Worm (Caenorhabditis elegans): ENCODE data around the gene C01G6.4.

Gene C01G6.4

DNA sequence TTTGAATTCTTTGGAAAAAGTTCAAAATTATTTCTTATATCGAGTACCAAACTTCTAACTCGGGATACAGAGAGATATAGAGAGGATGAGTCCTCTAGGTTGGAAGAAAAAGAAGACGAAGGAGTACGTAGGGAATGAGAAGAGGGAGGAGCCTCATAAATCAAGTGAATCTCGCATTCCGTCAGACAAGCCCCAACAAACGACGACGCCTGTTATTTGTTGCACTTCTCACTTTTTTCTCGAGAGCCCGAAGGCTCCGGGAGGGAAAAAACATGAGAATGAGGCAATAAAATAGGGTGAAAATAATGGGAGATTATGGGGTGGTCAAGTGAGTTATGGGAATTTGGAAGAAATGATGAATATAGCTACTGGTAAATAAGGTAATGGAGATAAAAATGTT is 26.8 kb upstream of the C01G6.4 start:
- TF ChIP-seq lsl-1 (GFP tag; optimal IDR thresholded peaks at IDR 0.05): no peak
- TF ChIP-seq B0035.1 (tag; optimal IDR thresholded peaks at IDR 0.05): no peak
- no peak for TF ChIP-seq F52B5.7 (tag; optimal IDR thresholded peaks at IDR 0.05)
- no peak for TF ChIP-seq mcd-1 (GFP tag; IDR thresholded peaks at IDR 0.05)
- no peak for TF ChIP-seq nhr-120 (GFP tag; IDR thresholded peaks at IDR 0.05)
- TF ChIP-seq pbrm-1 (GFP tag; IDR thresholded peaks at IDR 0.05): no peak
- TF ChIP-seq attf-5 (GFP tag; optimal IDR thresholded peaks at IDR 0.05): no peak
- no peak for TF ChIP-seq lin-26 (GFP tag; IDR thresholded peaks at IDR 0.05)
- no peak for TF ChIP-seq dpl-1 (GFP tag; optimal IDR thresholded peaks at IDR 0.05)

DNA sequence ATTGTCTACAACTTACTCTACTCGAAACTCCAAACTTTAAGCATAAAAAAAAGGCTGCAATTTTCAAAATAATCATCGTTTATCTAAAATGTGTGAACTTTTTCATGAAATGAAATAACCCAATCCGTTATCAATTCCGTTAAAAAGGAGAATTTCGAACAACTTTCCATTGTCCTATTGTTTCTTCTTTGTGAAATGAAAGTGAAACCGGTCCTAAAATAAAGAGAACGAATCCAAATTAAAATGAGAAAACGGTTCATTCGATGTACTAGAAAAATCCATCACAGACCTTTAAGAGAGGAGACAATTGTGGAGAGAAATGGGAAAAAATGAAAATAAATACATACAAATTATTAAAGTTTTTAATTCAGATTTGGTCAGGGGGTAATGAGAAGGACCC is 22.8 kb upstream of the C01G6.4 start, which contains the start of gene C01G6.9:
Gene C01G6.9, minus strand, starts transcription at position 141 of the 400 bp plus-strand sequence.
- TF ChIP-seq pbrm-1 (GFP tag; IDR thresholded peaks at IDR 0.05) (no peak), F52B5.7 (tag; optimal IDR thresholded peaks at IDR 0.05) (no peak), sptf-2 (GFP tag; optimal IDR thresholded peaks at IDR 0.05) (no peak), ceh-91 (GFP tag; IDR thresholded peaks at IDR 0.05) (no peak), mxl-1 (tag; optimal IDR thresholded peaks at IDR 0.05) (no peak), F57A8.1 (GFP tag; optimal IDR thresholded peaks at IDR 0.05) (no peak), ztf-22 (GFP tag; optimal IDR thresholded peaks at IDR 0.05) (no peak), mcd-1 (GFP tag; IDR thresholded peaks at IDR 0.05) (no peak), cebp-2 (GFP tag; IDR thresholded peaks at IDR 0.05) (no peak), ceh-58 (GFP tag; IDR thresholded peaks at IDR 0.05) (no peak), C17E4.6 (GFP tag; IDR thresholded peaks at IDR 0.05) (no peak)

DNA sequence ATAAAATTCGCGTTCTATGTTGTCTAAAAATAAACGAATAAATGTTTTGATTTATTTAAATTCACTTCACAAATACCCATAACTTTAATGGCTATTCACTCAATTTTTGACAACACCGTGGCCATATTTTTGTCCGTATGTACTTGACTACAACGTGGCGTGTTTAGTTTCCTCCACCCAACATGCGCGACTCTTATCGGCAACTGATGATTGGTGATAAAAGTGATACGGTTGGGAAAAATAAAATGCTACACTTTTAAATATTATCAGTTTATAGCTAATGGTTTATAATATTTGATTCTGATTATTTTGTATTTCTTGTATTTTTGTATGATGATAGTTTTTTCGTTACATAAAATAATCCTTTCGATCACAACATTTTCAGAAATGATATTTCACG is 18.8 kb upstream of the C01G6.4 start, which contains the start of gene acs-7:
Gene acs-7, plus strand, starts transcription at position 386 of the 400 bp plus-strand sequence.
- TF ChIP-seq let-607 (tag; optimal IDR thresholded peaks at IDR 0.05) (peak in 1 of 2 experiments; percentile 26), ceh-27 (GFP tag; optimal IDR thresholded peaks at IDR 0.05) (no peak), nhr-80 (tag; optimal IDR thresholded peaks at IDR 0.05) (peak; percentile 86), F33H1.4 (GFP tag; IDR thresholded peaks at IDR 0.05) (no peak), F22D6.2 (tag; optimal IDR thresholded peaks at IDR 0.05) (no peak)

DNA sequence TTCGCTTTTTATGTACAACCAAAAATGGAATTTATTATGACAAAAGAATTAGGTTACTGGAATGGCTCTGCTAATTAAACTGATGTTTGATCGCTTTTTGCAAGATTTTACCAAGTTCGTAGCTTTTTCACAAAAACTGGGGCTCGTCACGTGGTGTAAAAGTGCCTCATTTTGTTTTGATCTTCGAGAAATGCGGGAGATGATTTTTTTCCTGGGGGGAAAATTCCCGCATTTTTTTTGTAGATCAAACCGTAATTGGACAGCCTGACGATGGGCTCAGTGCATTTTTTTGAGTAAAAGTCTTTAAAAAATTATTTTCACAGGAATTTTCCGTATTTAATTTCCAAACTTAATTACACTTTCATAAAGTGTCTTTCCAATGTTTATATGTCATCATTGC is 16.3 kb upstream of the C01G6.4 start:
- TF ChIP-seq dpl-1 (GFP tag; optimal IDR thresholded peaks at IDR 0.05) (peak; percentile 1), lin-26 (GFP tag; IDR thresholded peaks at IDR 0.05) (no peak), ZK185.1 (tag; optimal IDR thresholded peaks at IDR 0.05; ENCODE audit: poor library complexity, severe bottlenecking) (no peak), egl-44 (GFP tag; IDR thresholded peaks at IDR 0.05) (no peak), nfyb-1 (GFP tag; IDR thresholded peaks at IDR 0.05) (no peak), madf-6 (GFP tag; IDR thresholded peaks at IDR 0.05) (peak; percentile 85), atf-7 (tag; optimal IDR thresholded peaks at IDR 0.05) (no peak), madf-8 (GFP tag; conservative IDR thresholded peaks at IDR 0.05) (peak; percentile 55), F10E7.11 (tag; optimal IDR thresholded peaks at IDR 0.05) (no peak), ceh-40 (GFP tag; IDR thresholded peaks at IDR 0.05) (no peak), bed-1 (GFP tag; IDR thresholded peaks at IDR 0.05) (no peak), snpc-1.3 (tag; optimal IDR thresholded peaks at IDR 0.05; ENCODE audit: insufficient read depth) (no peak), hmg-1.2 (GFP tag; IDR thresholded peaks at IDR 0.05) (peak; percentile 23; the same call in 1 of the 2 replicates), ztf-25 (GFP tag; IDR thresholded peaks at IDR 0.05) (no peak), ekl-4 (GFP tag; IDR thresholded peaks at IDR 0.05) (peak; percentile 26; the same call in 1 of the 2 replicates), ceh-27 (GFP tag; optimal IDR thresholded peaks at IDR 0.05) (no peak), F33H1.4 (GFP tag; IDR thresholded peaks at IDR 0.05) (peak; percentile 49), efl-1 (GFP tag; optimal IDR thresholded peaks at IDR 0.05) (peak; percentile 73), F23B12.7 (tag; optimal IDR thresholded peaks at IDR 0.05; ENCODE audit: insufficient read depth) (no peak), xnd-1 (tag; optimal IDR thresholded peaks at IDR 0.05) (peak; percentile 70), F52B5.7 (tag; optimal IDR thresholded peaks at IDR 0.05) (no peak), mxl-1 (tag; optimal IDR thresholded peaks at IDR 0.05) (no peak), T07F8.4 (tag; optimal IDR thresholded peaks at IDR 0.05) (no peak), C06A6.2 (GFP tag; conservative IDR thresholded peaks at IDR 0.05) (no peak), aptf-3 (GFP tag; IDR thresholded peaks at IDR 0.05) (no peak), D2030.7 (GFP tag; IDR thresholded peaks at IDR 0.05) (no peak), aptf-2 (GFP tag; conservative IDR thresholded peaks at IDR 0.05) (no peak), ceh-91 (GFP tag; IDR thresholded peaks at IDR 0.05) (peak; percentile 29; the same call in 1 of the 2 replicates)
